Fruit fly (Drosophila melanogaster) whole organism, embryonic: Measurements from ENCODE around the gene GNBP3.

ENCODE experiments used
- BEAF-32 ChIP-seq: fragments of 200-800 bp; sonication (Bioruptor generic); optimal IDR thresholded peaks from 3 replicates; lab custom pipeline; 2017; ENCODE audit warnings: missing biosample characterization, missing genetic modification characterization, mild to moderate bottlenecking, moderate library complexity, missing genetic modification reagents
- C15 ChIP-seq: fragments of 200-800 bp; sonication (Bioruptor generic); IDR thresholded peaks from 3 replicates; pipeline ENCODE4 v1.3.6; 2022; ENCODE audit warnings: missing biosample characterization, missing genetic modification characterization
- CG12071 ChIP-seq: fragments of 200-800 bp; sonication (Bioruptor generic); optimal IDR thresholded peaks from 3 replicates; lab custom pipeline; 2018; ENCODE audit warnings: missing biosample characterization, mild to moderate bottlenecking, missing genetic modification characterization
- CG12155 ChIP-seq: fragments of 200-800 bp; sonication (Bioruptor generic); optimal IDR thresholded peaks from 3 replicates; lab custom pipeline; 2016; ENCODE audit warnings: missing biosample characterization, missing genetic modification characterization
- CG12391 ChIP-seq: fragments of 200-800 bp; sonication (Bioruptor generic); optimal IDR thresholded peaks from 3 replicates; lab custom pipeline; 2018; ENCODE audit warnings: missing biosample characterization, mild to moderate bottlenecking, missing genetic modification characterization, moderate library complexity
- CG12942 ChIP-seq: fragments of 200-800 bp; sonication (Bioruptor generic); optimal IDR thresholded peaks from 3 replicates; lab custom pipeline; 2016; ENCODE audit warnings: missing biosample characterization, missing genetic modification characterization
- CG17385 ChIP-seq: fragments of 200-800 bp; sonication (Bioruptor generic); optimal IDR thresholded peaks from 3 replicates; lab custom pipeline; 2018; ENCODE audit warnings: missing biosample characterization, mild to moderate bottlenecking, missing genetic modification characterization
- CG18011 ChIP-seq: fragments of 200-800 bp; sonication (Bioruptor generic); optimal IDR thresholded peaks from 2 replicates; lab custom pipeline; 2017; ENCODE audit warnings: missing biosample characterization, missing genetic modification characterization, mild to moderate bottlenecking, moderate library complexity, missing genotype
- CG1832 ChIP-seq: fragments of 200-800 bp; sonication (Bioruptor generic); optimal IDR thresholded peaks from 2 replicates; lab custom pipeline; 2017; ENCODE audit warnings: missing biosample characterization, mild to moderate bottlenecking, missing genetic modification characterization, inconsistent platforms
- CG18619 ChIP-seq: fragments of 200-800 bp; sonication (Bioruptor generic); optimal IDR thresholded peaks from 3 replicates; lab custom pipeline; 2017; ENCODE audit warnings: missing biosample characterization, mild to moderate bottlenecking, missing genetic modification characterization
- CG2116 ChIP-seq: fragments of 200-800 bp; sonication (Bioruptor generic); optimal IDR thresholded peaks from 3 replicates; lab custom pipeline; 2018; ENCODE audit warnings: missing biosample characterization, mild to moderate bottlenecking, missing genetic modification characterization
- CG2712 ChIP-seq: fragments of 200-800 bp; optimal IDR thresholded peaks from 3 replicates; lab custom pipeline; 2019; ENCODE audit warnings: missing biosample characterization, mild to moderate bottlenecking, missing genetic modification characterization, moderate library complexity
- CG2875 ChIP-seq: fragments of 200-800 bp; sonication (Bioruptor generic); optimal IDR thresholded peaks from 2 replicates; lab custom pipeline; 2017; ENCODE audit warnings: missing biosample characterization, mild to moderate bottlenecking, missing genetic modification characterization, missing genetic modification reagents
- CG2889 ChIP-seq: fragments of 200-800 bp; sonication (Bioruptor generic); IDR thresholded peaks from 3 replicates; pipeline ENCODE4 v1.3.6; 2022; ENCODE audit warnings: missing biosample characterization, missing genetic modification characterization
- CG30020 ChIP-seq: fragments of 200-800 bp; optimal IDR thresholded peaks from 2 replicates; lab custom pipeline; 2019; ENCODE audit warnings: missing biosample characterization, mild to moderate bottlenecking, missing genetic modification characterization, moderate library complexity
- CG3281 ChIP-seq: fragments of 200-800 bp; sonication (Bioruptor generic); optimal IDR thresholded peaks from 3 replicates; lab custom pipeline; 2017; ENCODE audit warnings: missing biosample characterization, mild to moderate bottlenecking, missing genetic modification characterization
- CG43689 ChIP-seq: fragments of 200-800 bp; sonication (Bioruptor generic); IDR thresholded peaks from 2 replicates; pipeline ENCODE4 v1.3.6; 2022; ENCODE audit warnings: missing biosample characterization, missing genetic modification characterization
- CG4730 ChIP-seq: fragments of 200-800 bp; sonication (Bioruptor generic); IDR thresholded peaks from 2 replicates; pipeline ENCODE4 v1.3.6; 2022; ENCODE audit warnings: missing biosample characterization, missing genetic modification characterization
- CG7839 ChIP-seq: fragments of 200-800 bp; sonication (Bioruptor generic); optimal IDR thresholded peaks from 3 replicates; lab custom pipeline; 2018; ENCODE audit warnings: missing biosample characterization, mild to moderate bottlenecking, missing genetic modification characterization, moderate library complexity
- D ChIP-seq, 2 experiments: fragments of 200-800 bp in 1 of 2; fragments of >200 bp in 1 of 2; sonication (Bioruptor generic) in 1 of 2; optimal IDR thresholded peaks; 2 replicates in 1 of 2; 3 replicates in 1 of 2; lab custom pipeline; 2017; ENCODE audit warnings: mild to moderate bottlenecking in 1 of 2, missing biosample characterization in 1 of 2, missing genetic modification characterization in 1 of 2, missing genetic modification reagents in 1 of 2
- Drgx ChIP-seq: fragments of 200-800 bp; sonication (Bioruptor generic); IDR thresholded peaks from 2 replicates; pipeline ENCODE4 v1.3.6; 2022; ENCODE audit warnings: missing biosample characterization, missing genetic modification characterization
- HHEX ChIP-seq: fragments of 200-800 bp; sonication (Bioruptor generic); optimal IDR thresholded peaks from 3 replicates; lab custom pipeline; 2017; ENCODE audit warnings: missing biosample characterization, mild to moderate bottlenecking, missing genetic modification characterization, missing genetic modification reagents
- HLH4C ChIP-seq: fragments of 200-800 bp; sonication (Bioruptor generic); IDR thresholded peaks from 3 replicates; pipeline ENCODE4 v1.3.6; 2022; ENCODE audit warnings: missing biosample characterization, missing genetic modification characterization; ENCODE audit not compliant: partially characterized antibody
- Hr51 ChIP-seq, 2 experiments: fragments of 200-800 bp; sonication (Bioruptor generic); optimal IDR thresholded peaks; 2 replicates in 1 of 2; 3 replicates in 1 of 2; lab custom pipeline; 2016 to 2018; ENCODE audit warnings: missing biosample characterization in 2 of 2, missing genetic modification characterization in 2 of 2, mild to moderate bottlenecking in 1 of 2, moderate library complexity in 1 of 2
- Hr78 ChIP-seq, 2 experiments: fragments of 200-800 bp in 1 of 2; fragments of >200 bp in 1 of 2; sonication (Bioruptor generic) in 1 of 2; optimal IDR thresholded peaks; 2 replicates each; lab custom pipeline; 2017 to 2019; ENCODE audit warnings: missing biosample characterization in 2 of 2, missing genetic modification characterization in 2 of 2, mild to moderate bottlenecking in 1 of 2, moderate library complexity in 1 of 2
- Med ChIP-seq: fragments of 200-800 bp; sonication (Bioruptor generic); peaks from one replicate; lab custom pipeline; 2016; ENCODE audit warnings: missing biosample characterization, missing genetic modification characterization, mild to moderate bottlenecking, inconsistent platforms, moderate library complexity
- Meics ChIP-seq: fragments of 200-800 bp; sonication (Bioruptor generic); optimal IDR thresholded peaks from 2 replicates; lab custom pipeline; 2017; ENCODE audit warnings: missing biosample characterization, mild to moderate bottlenecking, missing genetic modification characterization
- NFAT ChIP-seq: fragments of 200-800 bp; sonication (Bioruptor generic); IDR thresholded peaks from 2 replicates; pipeline ENCODE4 v1.3.6; 2022; ENCODE audit warnings: missing biosample characterization, missing genetic modification characterization
- Sry-β ChIP-seq: fragments of 200-800 bp; sonication (Bioruptor generic); optimal IDR thresholded peaks from 2 replicates; lab custom pipeline; 2018; ENCODE audit warnings: missing biosample characterization, mild to moderate bottlenecking, missing genetic modification characterization, moderate library complexity
- Stat92E ChIP-seq, 3 experiments: fragments of >200 bp in 2 of 3; fragments of 200-800 bp in 1 of 3; sonication (Bioruptor generic) in 1 of 3; optimal IDR thresholded peaks; 2 replicates each; lab custom pipeline; 2017 to 2019; ENCODE audit warnings: missing biosample characterization in 3 of 3, missing genetic modification characterization in 3 of 3, mild to moderate bottlenecking in 1 of 3, moderate library complexity in 1 of 3
- Vsx1 ChIP-seq: fragments of 200-800 bp; sonication (Bioruptor generic); optimal IDR thresholded peaks from 2 replicates; lab custom pipeline; 2017; ENCODE audit warnings: missing biosample characterization, mild to moderate bottlenecking, missing genetic modification characterization, missing genetic modification reagents
- ato ChIP-seq: fragments of 200-800 bp; sonication (Bioruptor generic); IDR thresholded peaks from 2 replicates; pipeline ENCODE4 v1.3.6; 2022; ENCODE audit warnings: missing biosample characterization, missing genetic modification characterization; ENCODE audit not compliant: partially characterized antibody
- chif ChIP-seq, 2 experiments: fragments of 200-800 bp; sonication (Bioruptor generic); optimal IDR thresholded peaks; 3 replicates each; lab custom pipeline; 2016; ENCODE audit warnings: missing biosample characterization in 2 of 2, missing genetic modification characterization in 2 of 2
- fd96Cb ChIP-seq: fragments of 200-800 bp; sonication (Bioruptor generic); optimal IDR thresholded peaks from 2 replicates; lab custom pipeline; 2018; ENCODE audit warnings: missing biosample characterization, mild to moderate bottlenecking, missing genetic modification characterization, moderate library complexity
- hb ChIP-seq: fragments of 200-800 bp; sonication (Bioruptor generic); IDR thresholded peaks from 3 replicates; pipeline ENCODE4 v1.3.6; 2022; ENCODE audit warnings: missing biosample characterization, missing genetic modification characterization; ENCODE audit not compliant: partially characterized antibody
- hkb ChIP-seq, 2 experiments: fragments of 200-800 bp in 1 of 2; fragments of >200 bp in 1 of 2; sonication (Bioruptor generic) in 1 of 2; IDR thresholded peaks in 1 of 2; optimal IDR thresholded peaks in 1 of 2; 2 replicates each; pipeline versions ENCODE4 v1.3.6 to Lab custom; 2017 to 2022; ENCODE audit warnings: missing biosample characterization in 1 of 2, missing genetic modification characterization in 1 of 2
- kah ChIP-seq: fragments of 200-800 bp; sonication (Bioruptor generic); optimal IDR thresholded peaks from 2 replicates; lab custom pipeline; 2018; ENCODE audit warnings: missing biosample characterization, mild to moderate bottlenecking, missing genetic modification characterization
- lilli ChIP-seq: fragments of 200-800 bp; sonication (Bioruptor generic); optimal IDR thresholded peaks from 3 replicates; lab custom pipeline; 2016; ENCODE audit warnings: missing biosample characterization, missing genetic modification characterization
- nerfin-1 ChIP-seq: fragments of 200-800 bp; sonication (Bioruptor generic); optimal IDR thresholded peaks from 3 replicates; lab custom pipeline; 2019; ENCODE audit warnings: missing biosample characterization, mild to moderate bottlenecking, missing genetic modification characterization, moderate library complexity
- pfk ChIP-seq: fragments of 200-800 bp; sonication (Bioruptor generic); optimal IDR thresholded peaks from 2 replicates; lab custom pipeline; 2018; ENCODE audit warnings: missing biosample characterization, mild to moderate bottlenecking, missing genetic modification characterization, moderate library complexity
- sens ChIP-seq: fragments of 200-800 bp; sonication (Bioruptor generic); peaks from one replicate; lab custom pipeline; 2016; ENCODE audit warnings: missing biosample characterization, missing genetic modification characterization
- sim ChIP-seq: fragments of 200-800 bp; sonication (Bioruptor generic); IDR thresholded peaks from 2 replicates; pipeline ENCODE4 v1.3.6; 2022; ENCODE audit warnings: missing biosample characterization, missing genetic modification characterization
- tgo ChIP-seq: fragments of 200-800 bp; sonication (Bioruptor generic); IDR thresholded peaks from 3 replicates; pipeline ENCODE4 v1.3.6; 2022; ENCODE audit warnings: missing biosample characterization, missing genetic modification characterization
- ttk ChIP-seq: fragments of 200-800 bp; sonication (Bioruptor generic); IDR thresholded peaks from 2 replicates; pipeline ENCODE4 v2.1.2; 2022; ENCODE audit warnings: missing biosample characterization, missing genetic modification characterization
- tx ChIP-seq: fragments of 200-800 bp; sonication (Bioruptor generic); optimal IDR thresholded peaks from 2 replicates; lab custom pipeline; 2016; ENCODE audit warnings: missing biosample characterization, missing genetic modification characterization
- vfl ChIP-seq: fragments of 200-800 bp; sonication (Bioruptor generic); optimal IDR thresholded peaks from 2 replicates; lab custom pipeline; 2016; ENCODE audit warnings: missing biosample characterization, missing genetic modification characterization
- zf30C ChIP-seq: fragments of 200-800 bp; sonication (Bioruptor generic); optimal IDR thresholded peaks from 3 replicates; lab custom pipeline; 2018; ENCODE audit warnings: missing biosample characterization, mild to moderate bottlenecking, missing genetic modification characterization

GNBP3 gene

DNA sequence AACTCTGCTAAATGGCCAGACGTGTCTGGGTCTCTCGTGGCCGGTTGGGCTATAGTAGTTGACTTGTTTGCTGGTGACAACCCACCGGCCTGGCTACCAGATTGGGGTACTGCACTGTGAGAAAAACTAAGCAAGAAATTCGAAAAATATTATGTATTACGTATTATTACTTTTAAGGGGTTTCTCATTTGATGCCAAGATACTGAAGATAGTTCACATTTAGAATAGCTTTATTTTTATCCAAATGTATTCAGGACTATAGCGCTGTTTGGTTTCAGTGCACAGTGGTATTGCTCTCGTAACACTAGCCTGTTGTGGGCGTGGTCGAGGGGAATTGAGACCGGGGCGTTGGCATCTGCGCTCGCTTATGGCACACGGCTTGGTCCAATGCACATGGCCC, 34.1 kb upstream of the GNBP3 start (continued):
- TF ChIP-seq NFAT (GFP tag; lab: Robert Waterston, UW): peak; percentile 37; the same call in 1 of the 2 replicates
- TF ChIP-seq tgo (GFP tag; lab: Robert Waterston, UW): peak; percentile 58; the same call in 1 of the 3 replicates
- TF ChIP-seq kah (GFP tag; lab: Kevin White, UChicago): peak; percentile 52
- peak; percentile 74 for TF ChIP-seq ttk (GFP tag; lab: Robert Waterston, UW)
- TF ChIP-seq CG2889: no peak; the same call in 2 of the 3 replicates
- no peak for TF ChIP-seq Vsx1
- no peak for TF ChIP-seq sim (GFP tag; lab: Robert Waterston, UW)
- TF ChIP-seq chif (GFP tag; optimal IDR thresholded peaks at IDR 0.05; lab: Kevin White, UChicago): peak; percentile 10 to 57
- TF ChIP-seq CG2116 (GFP tag; lab: Kevin White, UChicago): peak; percentile 13
- peak in 1 of 2 experiments; percentile 18 for TF ChIP-seq Hr78 (GFP tag; optimal IDR thresholded peaks at IDR 0.05; lab: Kevin White, UChicago)
- TF ChIP-seq CG18619 (GFP tag; lab: Kevin White, UChicago): peak; percentile 57
- TF ChIP-seq vfl (GFP tag; lab: Kevin White, UChicago): no peak
- TF ChIP-seq BEAF-32 (GFP tag; lab: Kevin White, UChicago): no peak
- TF ChIP-seq Sry-β (GFP tag; lab: Kevin White, UChicago): no peak
- no peak for TF ChIP-seq HLH4C (GFP tag; lab: Robert Waterston, UW)
- peak; percentile 80 for TF ChIP-seq CG7839
- peak; percentile 60 for TF ChIP-seq fd96Cb
- TF ChIP-seq CG12391 (tag; lab: Kevin White, UChicago): peak; percentile 68
- TF ChIP-seq D (optimal IDR thresholded peaks at IDR 0.05; lab: Kevin White, UChicago): no peak
- TF ChIP-seq D (GFP tag; optimal IDR thresholded peaks at IDR 0.05; lab: Kevin White, UChicago): peak; percentile 29
- no peak for TF ChIP-seq CG30020 (tag; lab: Kevin White, UChicago)
- no peak for TF ChIP-seq CG1832
- peak; percentile 64 for TF ChIP-seq lilli (GFP tag; lab: Kevin White, UChicago)
- peak; percentile 69 for TF ChIP-seq CG12071 (GFP tag; lab: Kevin White, UChicago)
- TF ChIP-seq CG18011: no peak
- TF ChIP-seq pfk: no peak
- TF ChIP-seq Stat92E (GFP tag; optimal IDR thresholded peaks at IDR 0.05; lab: Kevin White, UChicago): no peak
- TF ChIP-seq CG43689 (GFP tag; lab: Robert Waterston, UW): peak; percentile 49
- TF ChIP-seq zf30C (GFP tag; lab: Kevin White, UChicago): no peak
- TF ChIP-seq CG2712 (tag; lab: Kevin White, UChicago): peak; percentile 75
- peak; percentile 35 for TF ChIP-seq nerfin-1 (tag; lab: Kevin White, UChicago)
- no peak for TF ChIP-seq ato (GFP tag; lab: Robert Waterston, UW)
- TF ChIP-seq C15 (GFP tag; lab: Robert Waterston, UW): no peak
- TF ChIP-seq CG2875: peak; percentile 56
- TF ChIP-seq CG4730 (GFP tag; lab: Robert Waterston, UW): peak; percentile 55; the same call in 1 of the 2 replicates

DNA sequence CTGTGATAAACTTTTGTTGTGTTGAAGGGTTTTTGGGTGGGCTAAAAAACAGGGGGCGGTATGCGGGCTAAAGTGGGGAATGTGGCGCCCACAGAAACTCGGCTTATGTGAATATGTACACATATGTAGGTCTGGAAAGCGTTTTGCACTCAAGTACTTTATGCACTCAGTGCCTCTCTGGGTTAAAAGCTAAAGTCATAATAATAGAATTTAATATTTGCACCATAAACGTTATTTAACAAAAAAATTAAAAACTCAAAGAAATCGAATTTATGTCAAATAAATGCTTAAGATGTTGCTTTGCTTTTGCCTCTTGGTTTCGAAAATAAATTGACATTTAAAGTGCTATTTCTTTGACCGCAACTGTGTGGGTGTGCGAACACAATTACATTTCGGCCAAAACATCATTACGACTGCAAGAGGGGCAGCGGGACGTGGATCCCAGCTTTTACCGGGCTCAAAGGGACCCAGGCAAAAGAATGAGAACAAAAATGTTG, 30.4 kb upstream of the GNBP3 start:
- TF ChIP-seq tx (GFP tag; lab: Kevin White, UChicago) (no peak), Meics (GFP tag; lab: Kevin White, UChicago) (no peak), CG17385 (GFP tag; lab: Kevin White, UChicago) (no peak), hb (GFP tag; lab: Robert Waterston, UW) (no peak), CG12942 (GFP tag; lab: Kevin White, UChicago) (no peak), C15 (GFP tag; lab: Robert Waterston, UW) (no peak), CG12155 (GFP tag; lab: Kevin White, UChicago) (no peak), sens (peak; percentile 68), hkb (optimal IDR thresholded peaks at IDR 0.05; lab: Kevin White, UChicago) (no peak), hkb (GFP tag; IDR thresholded peaks at IDR 0.05; lab: Robert Waterston, UW) (0 out of 2 replicates have a peak, but pooled peaks have one; percentile 34), Med (GFP tag; lab: Kevin White, UChicago) (peak; percentile 37), CG3281 (GFP tag; lab: Kevin White, UChicago) (no peak), Hr51 (GFP tag; optimal IDR thresholded peaks at IDR 0.05; lab: Kevin White, UChicago) (peak in 1 of 2 experiments; percentile 8), Drgx (GFP tag; lab: Robert Waterston, UW) (peak; percentile 49), HHEX (no peak)
